Worm (Caenorhabditis elegans) whole organism, L2 larva: Measurements from ENCODE around the gene F45E10.2.

ENCODE experiments used
- C34F6.9 ChIP-seq: fragments of 150-350 bp; optimal IDR thresholded peaks from 2 replicates; lab custom pipeline; 2014; ENCODE audit warnings: missing biosample characterization, missing genetic modification characterization
- R02D3.7 ChIP-seq: fragments of 150-350 bp; optimal IDR thresholded peaks from 2 replicates; lab custom pipeline; 2014; ENCODE audit warnings: missing biosample characterization, missing genetic modification characterization
- alr-1 ChIP-seq: fragments of 150-350 bp; optimal IDR thresholded peaks from 2 replicates; lab custom pipeline; 2014; ENCODE audit warnings: missing biosample characterization, missing genetic modification characterization
- ama-1 ChIP-seq: fragments of 150-350 bp; optimal IDR thresholded peaks from 2 replicates; lab custom pipeline; 2018; ENCODE audit warnings: inconsistent platforms
- blmp-1 ChIP-seq: sonication (generic microtip); optimal IDR thresholded peaks from 2 replicates; lab custom pipeline; 2017; ENCODE audit warnings: missing genetic modification characterization, mild to moderate bottlenecking, missing compliant biosample characterization, antibody characterized with exemption, moderate library complexity; ENCODE audit not compliant: insufficient read depth
- ceh-16 ChIP-seq: fragments of 150-350 bp; optimal IDR thresholded peaks from 2 replicates; lab custom pipeline; 2014; ENCODE audit warnings: missing biosample characterization, missing genetic modification characterization
- dmd-4 ChIP-seq: sonication (generic microtip); optimal IDR thresholded peaks from 2 replicates; lab custom pipeline; 2017; ENCODE audit warnings: missing biosample characterization, missing genetic modification characterization
- elt-3 ChIP-seq: sonication (generic microtip); optimal IDR thresholded peaks from 2 replicates; lab custom pipeline; 2017; ENCODE audit warnings: missing biosample characterization, missing genetic modification characterization
- gmeb-1 ChIP-seq: fragments of 150-350 bp; optimal IDR thresholded peaks from 2 replicates; lab custom pipeline; 2014; ENCODE audit warnings: missing biosample characterization, missing genetic modification characterization
- lin-11 ChIP-seq: fragments of 150-350 bp; sonication (generic microtip); optimal IDR thresholded peaks from 2 replicates; lab custom pipeline; 2014; ENCODE audit warnings: missing biosample characterization, missing genetic modification characterization, inconsistent platforms, mixed read lengths
- lin-39 ChIP-seq: fragments of 150-350 bp; optimal IDR thresholded peaks from 2 replicates; lab custom pipeline; 2014; ENCODE audit warnings: missing biosample characterization, missing genetic modification reagents, missing genetic modification characterization
- mab-5 ChIP-seq: fragments of 150-350 bp; optimal IDR thresholded peaks from 2 replicates; lab custom pipeline; 2014; ENCODE audit warnings: missing biosample characterization, missing genetic modification characterization
- mbf-1 ChIP-seq: sonication (generic microtip); optimal IDR thresholded peaks from 2 replicates; lab custom pipeline; 2017; ENCODE audit warnings: missing biosample characterization, missing genetic modification characterization
- mdl-1 ChIP-seq, 2 experiments: fragments of 150-350 bp in 1 of 2; sonication (generic microtip) in 1 of 2; optimal IDR thresholded peaks; 2 replicates each; lab custom pipeline; 2017; ENCODE audit warnings: missing biosample characterization in 2 of 2, missing genetic modification characterization in 2 of 2
- nhr-10 ChIP-seq: sonication (generic microtip); optimal IDR thresholded peaks from 2 replicates; lab custom pipeline; 2017; ENCODE audit warnings: missing biosample characterization, missing genetic modification characterization
- nhr-11 ChIP-seq: fragments of 150-350 bp; optimal IDR thresholded peaks from 2 replicates; lab custom pipeline; 2014; ENCODE audit warnings: missing biosample characterization, missing genetic modification characterization
- nhr-12 ChIP-seq: fragments of 150-350 bp; optimal IDR thresholded peaks from 2 replicates; lab custom pipeline; 2014; ENCODE audit warnings: missing biosample characterization, missing genetic modification characterization
- nhr-129 ChIP-seq: fragments of 150-350 bp; optimal IDR thresholded peaks from 2 replicates; lab custom pipeline; 2014; ENCODE audit warnings: missing biosample characterization, missing genetic modification characterization
- nhr-21 ChIP-seq: fragments of 150-350 bp; optimal IDR thresholded peaks from 2 replicates; lab custom pipeline; 2014; ENCODE audit warnings: missing biosample characterization, missing genetic modification characterization
- nhr-23 ChIP-seq: fragments of 150-350 bp; optimal IDR thresholded peaks from 2 replicates; lab custom pipeline; 2014; ENCODE audit warnings: missing biosample characterization, missing genetic modification reagents, missing genetic modification characterization
- nhr-237 ChIP-seq: fragments of 150-350 bp; optimal IDR thresholded peaks from 2 replicates; lab custom pipeline; 2014; ENCODE audit warnings: missing biosample characterization, missing genetic modification characterization
- nhr-25 ChIP-seq: fragments of 150-350 bp; sonication (generic microtip); optimal IDR thresholded peaks from 3 replicates; lab custom pipeline; 2014; ENCODE audit warnings: missing biosample characterization, missing genetic modification characterization
- nhr-6 ChIP-seq: fragments of 150-350 bp; optimal IDR thresholded peaks from 2 replicates; lab custom pipeline; 2014; ENCODE audit warnings: missing biosample characterization, missing genetic modification characterization
- nhr-77 ChIP-seq: fragments of 150-350 bp; optimal IDR thresholded peaks from 2 replicates; lab custom pipeline; 2014; ENCODE audit warnings: missing biosample characterization, missing genetic modification characterization
- peb-1 ChIP-seq: fragments of 150-350 bp; optimal IDR thresholded peaks from 2 replicates; lab custom pipeline; 2014; ENCODE audit warnings: missing biosample characterization, missing genetic modification characterization
- skn-1 ChIP-seq: sonication (generic microtip); optimal IDR thresholded peaks from 2 replicates; lab custom pipeline; 2017; ENCODE audit warnings: missing biosample characterization, missing genetic modification characterization
- sma-3 ChIP-seq: sonication (generic microtip); optimal IDR thresholded peaks from 2 replicates; lab custom pipeline; 2016; ENCODE audit warnings: missing genetic modification reagents, missing genetic modification characterization, missing compliant biosample characterization
- sma-9 ChIP-seq, 2 experiments: fragments of 150-350 bp in 1 of 2; sonication (generic microtip) in 1 of 2; optimal IDR thresholded peaks; 2 replicates each; lab custom pipeline; 2014 to 2016; ENCODE audit warnings: missing genetic modification characterization in 2 of 2, mild to moderate bottlenecking in 1 of 2, missing biosample characterization in 1 of 2, missing compliant biosample characterization in 1 of 2, missing genetic modification reagents in 1 of 2, moderate library complexity in 1 of 2
- snpc-4 ChIP-seq: fragments of 150-350 bp; optimal IDR thresholded peaks from 2 replicates; lab custom pipeline; 2014; ENCODE audit warnings: missing biosample characterization, missing genetic modification characterization
- unc-39 ChIP-seq: fragments of 150-350 bp; optimal IDR thresholded peaks from 2 replicates; lab custom pipeline; 2014; ENCODE audit warnings: missing biosample characterization, missing genetic modification characterization
- unc-55 ChIP-seq: fragments of 150-350 bp; sonication (generic microtip); optimal IDR thresholded peaks from 3 replicates; lab custom pipeline; 2014; ENCODE audit warnings: missing biosample characterization, missing genetic modification reagents, missing genetic modification characterization
- zag-1 ChIP-seq: fragments of 150-350 bp; optimal IDR thresholded peaks from 2 replicates; lab custom pipeline; 2014; ENCODE audit warnings: missing biosample characterization, missing genetic modification characterization
- ztf-1 ChIP-seq: fragments of 200-800 bp; sonication (Bioruptor generic); conservative IDR thresholded peaks from 2 replicates; pipeline ENCODE4 v1.3.6; 2022; ENCODE audit warnings: missing genetic modification characterization, missing compliant biosample characterization
- ztf-11 ChIP-seq: sonication (generic microtip); optimal IDR thresholded peaks from 2 replicates; lab custom pipeline; 2017; ENCODE audit warnings: missing biosample characterization, missing genetic modification characterization
- ztf-4 ChIP-seq: fragments of 150-350 bp; optimal IDR thresholded peaks from 2 replicates; lab custom pipeline; 2014; ENCODE audit warnings: missing biosample characterization, missing genetic modification characterization

Gene F45E10.2

ce11 chrII:11072565-11072964, 17.4 kb upstream of the F45E10.2 start:
- TF ChIP-seq ama-1 (lab: Kevin White, UChicago), result no peak
- TF ChIP-seq lin-39 (tag; lab: Kevin White, UChicago), result no peak
- no peak for TF ChIP-seq nhr-23
- no peak for TF ChIP-seq nhr-21 (tag; lab: Kevin White, UChicago)
- TF ChIP-seq ceh-16 (tag; lab: Kevin White, UChicago), result no peak
- no peak for TF ChIP-seq sma-3 (GFP tag; lab: Kevin White, UChicago)
- TF ChIP-seq mab-5 (tag; lab: Kevin White, UChicago), result no peak
- TF ChIP-seq nhr-129, result no peak
- no peak for TF ChIP-seq nhr-10 (tag; lab: Kevin White, UChicago)
- no peak for TF ChIP-seq unc-55 (GFP tag; lab: Kevin White, UChicago)
- TF ChIP-seq snpc-4 (tag; lab: Kevin White, UChicago), result no peak

- TF ChIP-seq nhr-25 (tag; lab: Kevin White, UChicago) (no peak), elt-3 (tag; lab: Kevin White, UChicago) (no peak), sma-9 (GFP tag; optimal IDR thresholded peaks at IDR 0.05; lab: Kevin White, UChicago) (no peak), sma-9 (tag; optimal IDR thresholded peaks at IDR 0.05; lab: Kevin White, UChicago) (no peak), mdl-1 (tag; optimal IDR thresholded peaks at IDR 0.05; lab: Kevin White, UChicago) (no peak), C34F6.9 (tag; lab: Kevin White, UChicago) (no peak), nhr-77 (tag; lab: Kevin White, UChicago) (no peak), nhr-6 (tag; lab: Kevin White, UChicago) (no peak), R02D3.7 (no peak), sma-3 (GFP tag; lab: Kevin White, UChicago) (no peak)
Measured at ce11 chrII:11064191-11064695, 9.1 kb upstream of the F45E10.2 start.

- TF ChIP-seq nhr-25 (tag; lab: Kevin White, UChicago) (no peak), lin-11 (tag; lab: Kevin White, UChicago) (no peak), mbf-1 (no peak), ama-1 (lab: Kevin White, UChicago) (no peak), R02D3.7 (no peak), dmd-4 (tag; lab: Kevin White, UChicago) (no peak), sma-3 (GFP tag; lab: Kevin White, UChicago) (peak; percentile 7), lin-39 (tag; lab: Kevin White, UChicago) (no peak)
Measured at ce11 chrII:11057256-11057655, 2.1 kb upstream of the F45E10.2 start.

ce11 chrII:11052526-11052925, 2.6 kb downstream of the F45E10.2 start:
- TF ChIP-seq mab-5 (tag; lab: Kevin White, UChicago), result no peak
- no peak for TF ChIP-seq alr-1
- no peak for TF ChIP-seq ztf-1 (GFP tag; lab: Robert Waterston, UW)
- TF ChIP-seq ztf-4 (tag; lab: Kevin White, UChicago), result no peak
- TF ChIP-seq nhr-25 (tag; lab: Kevin White, UChicago), result no peak
- no peak for TF ChIP-seq lin-39 (tag; lab: Kevin White, UChicago)
- TF ChIP-seq ztf-11, result no peak
- TF ChIP-seq nhr-23, result no peak
- TF ChIP-seq snpc-4 (tag; lab: Kevin White, UChicago), result no peak
- TF ChIP-seq nhr-237, result no peak
- TF ChIP-seq unc-39 (tag; lab: Kevin White, UChicago), result no peak
- TF ChIP-seq gmeb-1 (tag; lab: Kevin White, UChicago), result no peak
- TF ChIP-seq nhr-129, result no peak

ce11 chrII:11050678-11051077, 4.4 kb downstream of the F45E10.2 start:
- TF ChIP-seq gmeb-1 (tag; lab: Kevin White, UChicago), result no peak
- TF ChIP-seq unc-55 (GFP tag; lab: Kevin White, UChicago), result no peak
- no peak for TF ChIP-seq nhr-129
- TF ChIP-seq nhr-23, result no peak
- no peak for TF ChIP-seq peb-1
- no peak for TF ChIP-seq zag-1
- no peak for TF ChIP-seq nhr-10 (tag; lab: Kevin White, UChicago)
- no peak for TF ChIP-seq nhr-11 (tag; lab: Kevin White, UChicago)
- TF ChIP-seq nhr-12 (tag; lab: Kevin White, UChicago), result no peak
- no peak for TF ChIP-seq mdl-1 (tag; optimal IDR thresholded peaks at IDR 0.05; lab: Kevin White, UChicago)
- no peak for TF ChIP-seq blmp-1 (tag; lab: Kevin White, UChicago)
- no peak for TF ChIP-seq R02D3.7
- TF ChIP-seq skn-1 (tag; lab: Kevin White, UChicago), result no peak
